Worm (Caenorhabditis elegans) whole organism, young adult: ENCODE measurements around the gene nhr-187.

Source experiments
- B0261.1 ChIP-seq: sonication (generic microtip); optimal IDR thresholded peaks from 2 replicates; lab custom pipeline; 2016; ENCODE audit warnings: mild to moderate bottlenecking, missing genetic modification characterization, moderate library complexity, missing compliant biosample characterization
- C06A6.2 ChIP-seq: fragments of 200-800 bp; sonication (Bioruptor generic); conservative IDR thresholded peaks from 2 replicates; pipeline ENCODE4 v1.3.6; 2022; ENCODE audit warnings: missing genetic modification characterization, missing compliant biosample characterization
- C17E4.6 ChIP-seq: fragments of 200-800 bp; sonication (Bioruptor generic); IDR thresholded peaks from 2 replicates; pipeline ENCODE4 v1.3.6; 2022; ENCODE audit warnings: missing genetic modification reagents, missing genetic modification characterization, missing compliant biosample characterization
- D2030.7 ChIP-seq: fragments of 200-800 bp; sonication (Bioruptor generic); IDR thresholded peaks from 2 replicates; pipeline ENCODE4 v1.3.6; 2022; ENCODE audit warnings: missing genetic modification reagents, missing genetic modification characterization, missing compliant biosample characterization
- F37B4.10 ChIP-seq: fragments of 200-800 bp; sonication (Bioruptor generic); IDR thresholded peaks from 2 replicates; pipeline ENCODE4 v1.3.6; 2022; ENCODE audit warnings: missing genetic modification characterization, missing compliant biosample characterization
- T26A5.8 ChIP-seq: sonication (generic microtip); optimal IDR thresholded peaks from 2 replicates; lab custom pipeline; 2016; ENCODE audit warnings: missing genetic modification characterization, missing compliant biosample characterization
- Y53G8AR.9 ChIP-seq: fragments of 200-800 bp; sonication (Bioruptor generic); conservative IDR thresholded peaks from 2 replicates; pipeline ENCODE4 v1.3.6; 2022; ENCODE audit warnings: missing genetic modification reagents, missing genetic modification characterization, missing compliant biosample characterization
- Y79H2A.3 ChIP-seq: fragments of 200-800 bp; sonication (Bioruptor generic); conservative IDR thresholded peaks from 2 replicates; pipeline ENCODE4 v1.3.6; 2022; ENCODE audit warnings: missing genetic modification reagents, missing genetic modification characterization, missing compliant biosample characterization
- ZK185.1 ChIP-seq: sonication (generic microtip); optimal IDR thresholded peaks from 2 replicates; lab custom pipeline; 2016; ENCODE audit warnings: mild to moderate bottlenecking, missing genetic modification characterization, missing compliant biosample characterization; ENCODE audit not compliant: poor library complexity, severe bottlenecking
- akir-1 ChIP-seq: fragments of 200-800 bp; sonication (Bioruptor generic); optimal IDR thresholded peaks from 2 replicates; lab custom pipeline; 2018; ENCODE audit warnings: mild to moderate bottlenecking, missing genetic modification characterization, moderate library complexity, missing compliant biosample characterization
- aptf-2 ChIP-seq: fragments of 200-800 bp; sonication (Bioruptor generic); conservative IDR thresholded peaks from 2 replicates; pipeline ENCODE4 v1.3.6; 2022; ENCODE audit warnings: missing genetic modification reagents, missing genetic modification characterization, missing compliant biosample characterization
- bed-1 ChIP-seq: fragments of 200-800 bp; sonication (Bioruptor generic); IDR thresholded peaks from 2 replicates; pipeline ENCODE4 v1.3.6; 2022; ENCODE audit warnings: missing genetic modification reagents, missing genetic modification characterization, missing compliant biosample characterization
- ceh-91 ChIP-seq: fragments of 200-800 bp; sonication (Bioruptor generic); IDR thresholded peaks from 2 replicates; pipeline ENCODE4 v1.3.6; 2022; ENCODE audit warnings: missing genetic modification reagents, missing genetic modification characterization, missing compliant biosample characterization
- dox-1 ChIP-seq: fragments of 200-800 bp; sonication (Bioruptor generic); IDR thresholded peaks from 2 replicates; pipeline ENCODE4 v1.3.6; 2022; ENCODE audit warnings: missing genetic modification reagents, missing genetic modification characterization, missing compliant biosample characterization
- dpl-1 ChIP-seq: fragments of 150-350 bp; optimal IDR thresholded peaks from 2 replicates; lab custom pipeline; 2014; ENCODE audit warnings: missing biosample characterization, missing genetic modification reagents, missing genetic modification characterization
- efl-1 ChIP-seq: fragments of 150-350 bp; optimal IDR thresholded peaks from 2 replicates; lab custom pipeline; 2014; ENCODE audit warnings: missing biosample characterization, missing genetic modification reagents, missing genetic modification characterization
- egrh-3 ChIP-seq: fragments of 200-800 bp; sonication (Bioruptor generic); IDR thresholded peaks from 2 replicates; pipeline ENCODE4 v1.3.6; 2022; ENCODE audit warnings: missing genetic modification reagents, missing genetic modification characterization, missing compliant biosample characterization
- ekl-4 ChIP-seq: fragments of 200-800 bp; sonication (Bioruptor generic); IDR thresholded peaks from 2 replicates; pipeline ENCODE4 v1.3.6; 2022; ENCODE audit warnings: missing genetic modification reagents, missing genetic modification characterization, missing compliant biosample characterization
- fkh-3 ChIP-seq: sonication (generic microtip); optimal IDR thresholded peaks from 2 replicates; lab custom pipeline; 2016; ENCODE audit warnings: mild to moderate bottlenecking, missing genetic modification characterization, missing compliant biosample characterization
- hmg-1.2 ChIP-seq: fragments of 200-800 bp; sonication (Bioruptor generic); IDR thresholded peaks from 2 replicates; pipeline ENCODE4 v1.3.6; 2022; ENCODE audit warnings: missing genetic modification reagents, missing genetic modification characterization, missing compliant biosample characterization
- hsf-1 ChIP-seq: fragments of 200-800 bp; sonication (Bioruptor generic); IDR thresholded peaks from 2 replicates; pipeline ENCODE4 v1.3.6; 2022; ENCODE audit warnings: missing genetic modification reagents, missing genetic modification characterization, missing compliant biosample characterization
- lag-1 ChIP-seq: fragments of 200-800 bp; sonication (Bioruptor generic); IDR thresholded peaks from 2 replicates; pipeline ENCODE4 v1.3.6; 2022; ENCODE audit warnings: missing genetic modification reagents, missing genetic modification characterization, missing compliant biosample characterization
- lin-40 ChIP-seq: sonication (generic microtip); optimal IDR thresholded peaks from 2 replicates; lab custom pipeline; 2016; ENCODE audit warnings: missing genetic modification characterization, mild to moderate bottlenecking, missing compliant biosample characterization, missing genotype, missing genetic modification reagents
- lin-54 ChIP-seq: fragments of 200-800 bp; sonication (Bioruptor generic); optimal IDR thresholded peaks from 2 replicates; lab custom pipeline; 2018; ENCODE audit warnings: mild to moderate bottlenecking, missing genetic modification characterization, missing compliant biosample characterization
- lir-1 ChIP-seq: fragments of 200-800 bp; sonication (Bioruptor generic); conservative IDR thresholded peaks from 2 replicates; pipeline ENCODE4 v1.3.6; 2022; ENCODE audit warnings: missing genetic modification reagents, missing genetic modification characterization, missing compliant biosample characterization
- lsl-1 ChIP-seq: fragments of 200-800 bp; sonication (Bioruptor generic); optimal IDR thresholded peaks from 2 replicates; lab custom pipeline; 2018; ENCODE audit warnings: mild to moderate bottlenecking, missing genetic modification characterization, moderate library complexity, missing compliant biosample characterization
- madf-6 ChIP-seq: fragments of 200-800 bp; sonication (Bioruptor generic); IDR thresholded peaks from 2 replicates; pipeline ENCODE4 v1.3.6; 2022; ENCODE audit warnings: missing genetic modification reagents, missing genetic modification characterization, missing compliant biosample characterization
- madf-8 ChIP-seq: fragments of 200-800 bp; sonication (Bioruptor generic); conservative IDR thresholded peaks from 2 replicates; pipeline ENCODE4 v1.3.6; 2022; ENCODE audit warnings: missing genetic modification reagents, missing genetic modification characterization, missing compliant biosample characterization
- mes-4 ChIP-seq: sonication (generic microtip); optimal IDR thresholded peaks from 2 replicates; lab custom pipeline; 2016; ENCODE audit warnings: missing genotype, missing genetic modification characterization, missing compliant biosample characterization
- mxl-1 ChIP-seq: sonication (generic microtip); optimal IDR thresholded peaks from 2 replicates; lab custom pipeline; 2016; ENCODE audit warnings: missing genetic modification characterization, missing compliant biosample characterization
- nhr-179 ChIP-seq: sonication (generic microtip); optimal IDR thresholded peaks from 2 replicates; lab custom pipeline; 2016; ENCODE audit warnings: mild to moderate bottlenecking, missing genetic modification characterization, missing compliant biosample characterization
- nhr-80 ChIP-seq: sonication (generic microtip); optimal IDR thresholded peaks from 2 replicates; lab custom pipeline; 2016; ENCODE audit warnings: missing genetic modification characterization, missing compliant biosample characterization
- nhr-90 ChIP-seq: sonication (generic microtip); optimal IDR thresholded peaks from 2 replicates; lab custom pipeline; 2016; ENCODE audit warnings: missing genotype, mild to moderate bottlenecking, missing genetic modification characterization, missing compliant biosample characterization
- rcor-1 ChIP-seq: fragments of 200-800 bp; sonication (Bioruptor generic); IDR thresholded peaks from 2 replicates; pipeline ENCODE4 v1.3.6; 2022; ENCODE audit warnings: missing genetic modification reagents, missing genetic modification characterization, missing compliant biosample characterization
- sea-2 ChIP-seq: fragments of 200-800 bp; sonication (Bioruptor generic); IDR thresholded peaks from 2 replicates; pipeline ENCODE4 v1.3.6; 2022; ENCODE audit warnings: missing genetic modification characterization, missing compliant biosample characterization
- snpc-1.1 ChIP-seq: sonication (generic microtip); optimal IDR thresholded peaks from 2 replicates; lab custom pipeline; 2017; ENCODE audit warnings: missing genetic modification characterization, mild to moderate bottlenecking, missing compliant biosample characterization, antibody characterized with exemption, moderate library complexity, missing genotype, missing genetic modification reagents; ENCODE audit not compliant: insufficient read depth
- snpc-3.4 ChIP-seq: sonication (generic microtip); optimal IDR thresholded peaks from 2 replicates; lab custom pipeline; 2017; ENCODE audit warnings: missing genetic modification characterization, mild to moderate bottlenecking, missing compliant biosample characterization, antibody characterized with exemption, moderate library complexity, missing genotype, missing genetic modification reagents
- somi-1 ChIP-seq: fragments of 200-800 bp; sonication (Bioruptor generic); optimal IDR thresholded peaks from 2 replicates; lab custom pipeline; 2018; ENCODE audit warnings: mild to moderate bottlenecking, missing genetic modification characterization, missing compliant biosample characterization
- tbp1 ChIP-seq: fragments of 200-800 bp; sonication (Bioruptor generic); optimal IDR thresholded peaks from 2 replicates; lab custom pipeline; 2018; ENCODE audit warnings: mild to moderate bottlenecking, missing genetic modification characterization, missing compliant biosample characterization
- xnd-1 ChIP-seq: sonication (generic microtip); optimal IDR thresholded peaks from 2 replicates; lab custom pipeline; 2016; ENCODE audit warnings: missing genotype, missing genetic modification reagents, missing genetic modification characterization, missing compliant biosample characterization
- ztf-25 ChIP-seq: fragments of 200-800 bp; sonication (Bioruptor generic); IDR thresholded peaks from 2 replicates; pipeline ENCODE4 v1.3.6; 2022; ENCODE audit warnings: missing genetic modification reagents, missing genetic modification characterization, missing compliant biosample characterization
- ztf-26 ChIP-seq: sonication (generic microtip); optimal IDR thresholded peaks from 2 replicates; lab custom pipeline; 2017; ENCODE audit warnings: missing genetic modification characterization, missing compliant biosample characterization
- ztf-28 ChIP-seq: fragments of 200-800 bp; sonication (Bioruptor generic); IDR thresholded peaks from 2 replicates; pipeline ENCODE4 v1.3.6; 2022; ENCODE audit warnings: missing genetic modification reagents, missing genetic modification characterization, missing compliant biosample characterization

nhr-187 gene

DNA sequence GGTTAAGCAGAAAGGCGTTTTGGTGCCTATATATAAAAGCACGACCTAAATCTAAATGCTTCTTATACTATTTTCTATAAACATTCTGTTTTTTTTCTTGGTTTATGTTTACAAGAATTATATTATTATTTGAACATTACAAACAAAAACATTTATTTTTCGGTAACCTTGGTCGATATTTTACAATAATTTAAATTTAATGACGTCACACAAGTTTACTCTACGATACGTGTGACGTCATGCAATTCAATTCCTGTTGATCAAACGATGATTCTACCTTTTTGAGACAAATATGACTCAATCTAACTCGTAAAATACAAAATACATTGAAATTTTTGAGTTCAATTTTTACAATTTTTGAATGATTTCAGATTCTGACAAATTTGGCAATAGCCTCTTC lies 33.3 kb upstream of the nhr-187 start:
- TF ChIP-seq C06A6.2 (no peak), sea-2 (GFP tag; lab: Robert Waterston, UW) (no peak), mxl-1 (tag; lab: Kevin White, UChicago) (no peak), nhr-179 (tag; lab: Kevin White, UChicago) (no peak)

ce11 chrV:3894661-3895060 lies 31.9 kb upstream of the nhr-187 start, which contains the start of gene sre-9:
TSS of gene sre-9 (plus strand) at chrV:3894961.
- TF ChIP-seq ztf-28 (no peak), aptf-2 (GFP tag; lab: Robert Waterston, UW) (no peak), ZK185.1 (tag; lab: Kevin White, UChicago) (no peak), lin-40 (tag; lab: Kevin White, UChicago) (no peak), bed-1 (GFP tag; lab: Robert Waterston, UW) (no peak), snpc-1.1 (no peak), T26A5.8 (no peak)

DNA sequence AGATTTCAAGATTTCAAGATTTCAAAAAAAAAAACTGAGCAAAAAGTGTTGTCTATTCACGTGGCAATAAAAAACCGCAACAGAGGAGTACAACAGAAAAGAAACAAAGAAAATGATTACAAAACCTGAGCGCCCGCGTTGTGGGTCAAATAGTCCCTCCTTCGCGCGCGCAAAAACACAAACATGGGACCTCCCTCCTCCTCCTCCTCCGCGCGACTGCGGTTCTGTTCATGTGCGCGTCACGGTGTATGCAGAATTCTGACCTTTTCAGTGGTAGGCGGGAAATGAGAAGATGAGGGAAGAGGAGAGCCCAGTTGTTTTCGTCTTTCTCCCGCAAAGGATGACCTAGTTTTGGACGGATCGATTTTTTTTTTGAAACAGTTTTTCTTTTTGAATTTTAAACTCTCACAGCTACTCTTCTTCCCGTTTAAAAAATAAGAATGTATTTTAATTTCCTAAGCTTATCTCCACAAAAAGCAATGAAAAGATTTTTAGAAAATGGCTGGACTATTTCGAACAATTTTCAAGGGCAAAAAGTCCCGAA lies 29.7 kb upstream of the nhr-187 start, which contains the start of gene C17E7.4:
TSS of gene C17E7.4 (plus strand) at position 494 of the 544 bp plus-strand sequence.
- TF ChIP-seq ceh-91 (GFP tag; lab: Robert Waterston, UW), result peak; percentile 44; the same call in 1 of the 2 replicates
- no peak for TF ChIP-seq Y53G8AR.9
- no peak for TF ChIP-seq lir-1
- TF ChIP-seq ztf-25, result no peak
- peak; percentile 16 for TF ChIP-seq snpc-3.4 (tag; lab: Kevin White, UChicago)
- TF ChIP-seq dox-1 (GFP tag; lab: Robert Waterston, UW), result peak; percentile 62; the same call in 1 of the 2 replicates
- TF ChIP-seq lsl-1 (GFP tag; lab: Kevin White, UChicago), result peak; percentile 9
- peak; percentile 88 for TF ChIP-seq madf-6 (GFP tag; lab: Robert Waterston, UW)
- TF ChIP-seq lin-40 (tag; lab: Kevin White, UChicago), result no peak
- TF ChIP-seq dpl-1 (GFP tag; lab: Kevin White, UChicago), result peak; percentile 69
- TF ChIP-seq Y79H2A.3, result no peak
- peak; percentile 89 for TF ChIP-seq efl-1
- no peak for TF ChIP-seq ztf-26
- peak; percentile 48 for TF ChIP-seq xnd-1 (tag; lab: Kevin White, UChicago)
- TF ChIP-seq nhr-80 (tag; lab: Kevin White, UChicago), result no peak
- TF ChIP-seq fkh-3 (tag; lab: Kevin White, UChicago), result no peak
- no peak for TF ChIP-seq somi-1 (GFP tag; lab: Kevin White, UChicago)
- TF ChIP-seq akir-1, result no peak
- TF ChIP-seq nhr-90, result no peak
- no peak for TF ChIP-seq tbp1 (GFP tag; lab: Kevin White, UChicago)
- TF ChIP-seq F37B4.10, result no peak
- no peak for TF ChIP-seq lin-54 (GFP tag; lab: Kevin White, UChicago)
- TF ChIP-seq C17E4.6 (GFP tag; lab: Robert Waterston, UW), result no peak
- TF ChIP-seq B0261.1, result no peak
- TF ChIP-seq hmg-1.2, result peak; percentile 54; the same call in 1 of the 2 replicates
- no peak for TF ChIP-seq ekl-4
- TF ChIP-seq hsf-1 (GFP tag; lab: Robert Waterston, UW), result no peak
- TF ChIP-seq rcor-1, result no peak
- TF ChIP-seq madf-8, result peak; percentile 72
- TF ChIP-seq D2030.7, result peak; percentile 47; the same call in 1 of the 2 replicates
- no peak for TF ChIP-seq mes-4 (tag; lab: Kevin White, UChicago)
- no peak for TF ChIP-seq lag-1
- peak; percentile 70 for TF ChIP-seq egrh-3
